Fruit fly (Drosophila melanogaster): Measurements from ENCODE around the gene CG14223.

The CG14223 gene

DNA sequence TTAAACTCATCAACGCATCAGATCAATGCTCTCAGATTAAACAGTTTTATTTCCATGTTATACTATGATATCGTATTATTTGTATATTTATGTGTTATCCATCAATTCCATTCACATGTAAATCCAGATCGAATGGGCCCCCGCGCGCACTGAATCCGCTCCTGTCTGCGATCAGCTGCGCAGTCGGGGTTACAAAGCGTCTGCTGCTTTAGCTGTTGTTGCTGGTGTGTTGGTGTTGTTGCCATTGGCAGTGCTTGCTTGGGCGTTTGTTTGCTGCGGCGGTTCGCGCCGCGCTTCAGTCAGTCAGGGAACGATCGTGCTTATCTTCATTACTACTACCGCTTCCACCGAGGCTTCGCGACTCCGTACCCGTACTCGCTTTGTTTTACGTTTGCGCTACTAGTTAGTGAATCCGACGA, 3.2 kb upstream of the CG14223 start, which contains the start of gene Zw (continued):
- TF ChIP-seq CG6254 (GFP tag; optimal IDR thresholded peaks at IDR 0.05), result no peak
- peak; percentile 15 for TF ChIP-seq Atf-2 (GFP tag; optimal IDR thresholded peaks at IDR 0.05)
- peak; percentile 29; the same call in 1 of the 3 replicates for TF ChIP-seq B-H1 (GFP tag; IDR thresholded peaks at IDR 0.05)
- TF ChIP-seq Usf (GFP tag; optimal IDR thresholded peaks at IDR 0.05), result peak; percentile 35
- peak; percentile 48 for TF ChIP-seq B-H2 (GFP tag; optimal IDR thresholded peaks at IDR 0.05)
- TF ChIP-seq sc (optimal IDR thresholded peaks at IDR 0.05), result no peak
- no peak for TF ChIP-seq sc (GFP tag; optimal IDR thresholded peaks at IDR 0.05)
- TF ChIP-seq CG2712 (tag; optimal IDR thresholded peaks at IDR 0.05), result peak; percentile 52
- peak; percentile 50 for TF ChIP-seq CG9817 (tag; optimal IDR thresholded peaks at IDR 0.05)
- no peak for TF ChIP-seq Hr78 (GFP tag; optimal IDR thresholded peaks at IDR 0.05)
- TF ChIP-seq CG32532 (GFP tag; IDR thresholded peaks at IDR 0.05), result peak; percentile 80
- TF ChIP-seq H2.0 (GFP tag; IDR thresholded peaks at IDR 0.05), result peak; percentile 51; the same call in 1 of the 2 replicates
- peak; percentile 30 for TF ChIP-seq pnt (GFP tag; optimal IDR thresholded peaks at IDR 0.05)
- no peak for TF ChIP-seq sim (GFP tag; IDR thresholded peaks at IDR 0.05)
- TF ChIP-seq Lim3 (GFP tag; IDR thresholded peaks at IDR 0.05), result no peak
- no peak for TF ChIP-seq CG7556 (GFP tag; optimal IDR thresholded peaks at IDR 0.05)
- TF ChIP-seq CG11398 (GFP tag; optimal IDR thresholded peaks at IDR 0.05), result no peak
- peak; percentile 19 for TF ChIP-seq HHEX (GFP tag; optimal IDR thresholded peaks at IDR 0.05)
- no peak for TF ChIP-seq slou (GFP tag; optimal IDR thresholded peaks at IDR 0.05)
- no peak for TF ChIP-seq danr (GFP tag; IDR thresholded peaks at IDR 0.05)
- TF ChIP-seq CG9932 (GFP tag; IDR thresholded peaks at IDR 0.05), result peak; percentile 88
- TF ChIP-seq Pdp1 (GFP tag; optimal IDR thresholded peaks at IDR 0.05), result peak; percentile 38 to 43
- peak; percentile 53 for TF ChIP-seq CG1603 (tag; optimal IDR thresholded peaks at IDR 0.05)
- TF ChIP-seq Myb (GFP tag; optimal IDR thresholded peaks at IDR 0.05), result no peak
- peak; percentile 36; the same call in 1 of the 2 replicates for TF ChIP-seq ara (GFP tag; IDR thresholded peaks at IDR 0.05)
- TF ChIP-seq crol (GFP tag; IDR thresholded peaks at IDR 0.05), result 0 out of 2 replicates have a peak, but pooled peaks have one; percentile 19
- TF ChIP-seq org-1 (GFP tag; optimal IDR thresholded peaks at IDR 0.05), result no peak
- TF ChIP-seq zf30C (GFP tag; optimal IDR thresholded peaks at IDR 0.05), result no peak
- TF ChIP-seq D19B (GFP tag; optimal IDR thresholded peaks at IDR 0.05), result peak; percentile 30
- TF ChIP-seq NfI (GFP tag; optimal IDR thresholded peaks at IDR 0.05), result peak; percentile 52
- peak; percentile 60 for TF ChIP-seq CG30403 (GFP tag; optimal IDR thresholded peaks at IDR 0.05)
- no peak for TF ChIP-seq disco-r (GFP tag; optimal IDR thresholded peaks at IDR 0.05)
- no peak for TF ChIP-seq pita (GFP tag; optimal IDR thresholded peaks at IDR 0.05)
- TF ChIP-seq ken (GFP tag; IDR thresholded peaks at IDR 0.05), result peak; percentile 55; the same call in 1 of the 3 replicates
- no peak for TF ChIP-seq fd102C (GFP tag; optimal IDR thresholded peaks at IDR 0.05)
- no peak for TF ChIP-seq CG3995 (GFP tag; optimal IDR thresholded peaks at IDR 0.05)
- no peak for TF ChIP-seq CG30020 (tag; optimal IDR thresholded peaks at IDR 0.05)
- TF ChIP-seq CG16779 (GFP tag; IDR thresholded peaks at IDR 0.05), result no peak
- peak; percentile 14 for TF ChIP-seq CG3281 (GFP tag; optimal IDR thresholded peaks at IDR 0.05)
- TF ChIP-seq Hsf (GFP tag; optimal IDR thresholded peaks at IDR 0.05), result peak; percentile 23
- TF ChIP-seq hkb (optimal IDR thresholded peaks at IDR 0.05), result no peak
- peak; percentile 27; the same call in 1 of the 2 replicates for TF ChIP-seq hkb (GFP tag; IDR thresholded peaks at IDR 0.05)
- TF ChIP-seq CG18476 (GFP tag; optimal IDR thresholded peaks at IDR 0.05), result peak; percentile 14
- TF ChIP-seq Kr (GFP tag; optimal IDR thresholded peaks at IDR 0.05), result no peak
- TF ChIP-seq tup (GFP tag; optimal IDR thresholded peaks at IDR 0.05), result no peak
- TF ChIP-seq zfh2 (GFP tag; optimal IDR thresholded peaks at IDR 0.05), result peak; percentile 59
- TF ChIP-seq ranshi (GFP tag; IDR thresholded peaks at IDR 0.05), result peak; percentile 49; the same call in 1 of the 2 replicates
- peak; percentile 25 for TF ChIP-seq Hr3 (GFP tag; optimal IDR thresholded peaks at IDR 0.05)
- TF ChIP-seq cg (GFP tag; optimal IDR thresholded peaks at IDR 0.05), result peak; percentile 28
- no peak for TF ChIP-seq CG14965 (GFP tag; optimal IDR thresholded peaks at IDR 0.05; ENCODE audit: borderline replicate concordance)
- 0 out of 2 replicates have a peak, but pooled peaks have one; percentile 28 for TF ChIP-seq wdn (GFP tag; IDR thresholded peaks at IDR 0.05)
- no peak for TF ChIP-seq oc (tag; optimal IDR thresholded peaks at IDR 0.05)

Data from whole organism, embryonic.